Fruit fly (Drosophila melanogaster): Measurements from ENCODE around the gene Bub3.

The Bub3 gene

DNA sequence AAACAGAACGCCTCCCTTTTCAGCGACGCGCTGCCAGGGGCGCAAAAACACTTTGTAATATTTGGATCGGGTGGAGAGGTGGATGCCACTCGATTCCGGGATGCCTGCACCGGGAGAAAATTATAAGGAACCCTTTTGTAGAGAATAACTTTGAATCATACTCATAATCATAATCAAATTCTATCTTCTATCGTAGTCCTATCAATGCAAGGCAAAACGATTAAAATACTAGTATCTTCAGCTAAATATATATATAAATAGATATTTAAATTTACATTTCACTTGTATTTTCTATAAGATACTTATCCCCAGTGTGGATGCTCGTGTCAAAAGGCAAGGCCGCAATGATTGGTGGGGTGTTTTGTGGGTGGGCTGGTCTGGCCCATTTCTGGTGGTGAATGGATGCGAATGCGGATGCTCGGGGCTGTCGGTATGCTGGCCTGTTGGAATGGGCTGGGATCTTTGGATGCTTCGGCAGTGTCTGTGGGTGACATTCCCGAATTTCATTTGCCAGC is 30.6 kb upstream of the Bub3 start:
- TF ChIP-seq cnc (optimal IDR thresholded peaks at IDR 0.05), result no peak
- TF ChIP-seq pad (GFP tag; optimal IDR thresholded peaks at IDR 0.05), result no peak
- no peak for TF ChIP-seq CG1620 (GFP tag; optimal IDR thresholded peaks at IDR 0.05)
- no peak for TF ChIP-seq ovo (GFP tag; optimal IDR thresholded peaks at IDR 0.05)
- no peak for TF ChIP-seq Mnt (GFP tag; optimal IDR thresholded peaks at IDR 0.05)
- no peak for TF ChIP-seq Hr96 (GFP tag; optimal IDR thresholded peaks at IDR 0.05)

- TF ChIP-seq CG5204 (GFP tag; optimal IDR thresholded peaks at IDR 0.05) (no peak), CG12768 (GFP tag; optimal IDR thresholded peaks at IDR 0.05) (no peak), Hr96 (GFP tag; optimal IDR thresholded peaks at IDR 0.05) (no peak), kay (GFP tag; ENCODE audit: borderline replicate concordance) (no peak), CG7101 (tag; optimal IDR thresholded peaks at IDR 0.05) (no peak), tj (GFP tag; optimal IDR thresholded peaks at IDR 0.05) (no peak), toe (GFP tag; optimal IDR thresholded peaks at IDR 0.05) (no peak), CG14711 (tag; optimal IDR thresholded peaks at IDR 0.05) (no peak), CG7045 (GFP tag; optimal IDR thresholded peaks at IDR 0.05) (no peak), CG33017 (tag; optimal IDR thresholded peaks at IDR 0.05) (no peak), bab1 (GFP tag; optimal IDR thresholded peaks at IDR 0.05) (no peak)
Measured at dm6 chr3R:29704557-29704956, 29.3 kb upstream of the Bub3 start.

dm6 chr3R:29701739-29702138 is 26.5 kb upstream of the Bub3 start:
- TF ChIP-seq CG7101 (tag; optimal IDR thresholded peaks at IDR 0.05) (no peak), Clk (GFP tag; optimal IDR thresholded peaks at IDR 0.05) (no peak), kay (GFP tag; ENCODE audit: borderline replicate concordance) (no peak), cic (GFP tag; optimal IDR thresholded peaks at IDR 0.05) (no peak), Crg-1 (GFP tag; optimal IDR thresholded peaks at IDR 0.05) (no peak), CG1620 (GFP tag; optimal IDR thresholded peaks at IDR 0.05) (no peak), bab1 (GFP tag; optimal IDR thresholded peaks at IDR 0.05) (no peak), Hr96 (GFP tag; optimal IDR thresholded peaks at IDR 0.05) (no peak), pad (GFP tag; optimal IDR thresholded peaks at IDR 0.05) (no peak), CG11617 (GFP tag; optimal IDR thresholded peaks at IDR 0.05) (no peak)

DNA sequence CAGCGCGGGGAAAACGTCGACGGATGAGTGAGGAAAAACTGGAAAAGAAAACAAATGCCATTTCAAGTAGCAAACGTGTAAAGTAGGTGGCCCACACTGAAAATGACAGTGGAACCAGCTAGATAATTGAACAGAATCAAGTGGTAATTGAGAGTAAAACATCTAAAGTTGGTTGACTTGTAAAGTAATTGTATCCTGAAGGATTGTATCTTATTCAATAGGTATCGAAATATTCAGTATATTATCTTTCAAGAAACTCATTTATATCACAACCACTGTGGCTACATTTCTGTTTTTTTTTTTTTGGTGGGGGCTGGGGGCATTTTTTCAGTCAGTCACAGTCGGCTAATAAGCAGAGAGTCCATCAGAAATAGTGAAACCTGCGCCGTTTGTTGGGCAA is 24.0 kb upstream of the Bub3 start:
- TF ChIP-seq CG12768 (GFP tag; optimal IDR thresholded peaks at IDR 0.05), result no peak
- no peak for TF ChIP-seq toe (GFP tag; optimal IDR thresholded peaks at IDR 0.05)
- no peak for TF ChIP-seq CG5204 (GFP tag; optimal IDR thresholded peaks at IDR 0.05)
- no peak for TF ChIP-seq tj (GFP tag; optimal IDR thresholded peaks at IDR 0.05)
- no peak for TF ChIP-seq CG7101 (tag; optimal IDR thresholded peaks at IDR 0.05)
- TF ChIP-seq pad (GFP tag; optimal IDR thresholded peaks at IDR 0.05), result no peak
- no peak for TF ChIP-seq Clk (GFP tag; optimal IDR thresholded peaks at IDR 0.05)

- TF ChIP-seq CG33017 (tag; optimal IDR thresholded peaks at IDR 0.05), result no peak
- TF ChIP-seq CG7045 (GFP tag; optimal IDR thresholded peaks at IDR 0.05), result no peak
- TF ChIP-seq Mnt (GFP tag; optimal IDR thresholded peaks at IDR 0.05), result no peak
- TF ChIP-seq CG7101 (tag; optimal IDR thresholded peaks at IDR 0.05), result no peak
- TF ChIP-seq CG5204 (GFP tag; optimal IDR thresholded peaks at IDR 0.05), result no peak
- TF ChIP-seq CG1620 (GFP tag; optimal IDR thresholded peaks at IDR 0.05), result no peak
- TF ChIP-seq cic (GFP tag; optimal IDR thresholded peaks at IDR 0.05), result no peak
- no peak for TF ChIP-seq CG14711 (tag; optimal IDR thresholded peaks at IDR 0.05)
- no peak for TF ChIP-seq Crg-1 (GFP tag; optimal IDR thresholded peaks at IDR 0.05)
- no peak for TF ChIP-seq ovo (GFP tag; optimal IDR thresholded peaks at IDR 0.05)
- TF ChIP-seq Clk (GFP tag; optimal IDR thresholded peaks at IDR 0.05), result no peak
- TF ChIP-seq bab1 (GFP tag; optimal IDR thresholded peaks at IDR 0.05), result no peak
- no peak for TF ChIP-seq toe (GFP tag; optimal IDR thresholded peaks at IDR 0.05)
Measured at dm6 chr3R:29697841-29698240, 22.6 kb upstream of the Bub3 start.

- TF ChIP-seq CG7045 (GFP tag; optimal IDR thresholded peaks at IDR 0.05) (no peak), Crg-1 (GFP tag; optimal IDR thresholded peaks at IDR 0.05) (no peak), cic (GFP tag; optimal IDR thresholded peaks at IDR 0.05) (no peak), CG5204 (GFP tag; optimal IDR thresholded peaks at IDR 0.05) (no peak), Clk (GFP tag; optimal IDR thresholded peaks at IDR 0.05) (no peak), toe (GFP tag; optimal IDR thresholded peaks at IDR 0.05) (no peak), kay (GFP tag; ENCODE audit: borderline replicate concordance) (no peak), cnc (optimal IDR thresholded peaks at IDR 0.05) (no peak), CG11617 (GFP tag; optimal IDR thresholded peaks at IDR 0.05) (no peak)
Measured at dm6 chr3R:29696359-29696758, 21.1 kb upstream of the Bub3 start.

- no peak for TF ChIP-seq kay (GFP tag; ENCODE audit: borderline replicate concordance)
- no peak for TF ChIP-seq cic (GFP tag; optimal IDR thresholded peaks at IDR 0.05)
- TF ChIP-seq CG12768 (GFP tag; optimal IDR thresholded peaks at IDR 0.05), result no peak
- TF ChIP-seq ovo (GFP tag; optimal IDR thresholded peaks at IDR 0.05), result no peak
- TF ChIP-seq Hr96 (GFP tag; optimal IDR thresholded peaks at IDR 0.05), result no peak
- TF ChIP-seq CG14711 (tag; optimal IDR thresholded peaks at IDR 0.05), result no peak
- TF ChIP-seq toe (GFP tag; optimal IDR thresholded peaks at IDR 0.05), result no peak
- no peak for TF ChIP-seq cnc (optimal IDR thresholded peaks at IDR 0.05)
- no peak for TF ChIP-seq pad (GFP tag; optimal IDR thresholded peaks at IDR 0.05)
- no peak for TF ChIP-seq CG1620 (GFP tag; optimal IDR thresholded peaks at IDR 0.05)
- no peak for TF ChIP-seq Clk (GFP tag; optimal IDR thresholded peaks at IDR 0.05)
- TF ChIP-seq Crg-1 (GFP tag; optimal IDR thresholded peaks at IDR 0.05), result no peak
- no peak for TF ChIP-seq CG7101 (tag; optimal IDR thresholded peaks at IDR 0.05)
- TF ChIP-seq CG5204 (GFP tag; optimal IDR thresholded peaks at IDR 0.05), result no peak
Measured at dm6 chr3R:29695744-29696143, 20.5 kb upstream of the Bub3 start.
